Worm (Caenorhabditis elegans) whole organism, L3 larva: Measurements from ENCODE around the gene aqp-3.

Source experiments
- aly-2 ChIP-seq: fragments of 150-350 bp; optimal IDR thresholded peaks from 2 replicates; lab custom pipeline; 2014; ENCODE audit warnings: missing biosample characterization, missing genetic modification characterization
- egl-27 ChIP-seq: sonication (generic microtip); optimal IDR thresholded peaks from 4 replicates; lab custom pipeline; 2017; ENCODE audit warnings: missing biosample characterization, missing genetic modification reagents, missing genetic modification characterization
- lin-15B ChIP-seq: fragments of 150-350 bp; optimal IDR thresholded peaks from 2 replicates; lab custom pipeline; 2014; ENCODE audit warnings: missing biosample characterization, missing genetic modification characterization
- lin-39 ChIP-seq: fragments of 150-350 bp; optimal IDR thresholded peaks from 2 replicates; lab custom pipeline; 2018; ENCODE audit warnings: missing biosample characterization, missing genetic modification reagents, missing genetic modification characterization
- nhr-25 ChIP-seq: sonication (generic microtip); optimal IDR thresholded peaks from 2 replicates; lab custom pipeline; 2017; ENCODE audit warnings: missing biosample characterization, missing genetic modification characterization
- pqm-1 ChIP-seq: fragments of 150-350 bp; optimal IDR thresholded peaks from 2 replicates; lab custom pipeline; 2017; ENCODE audit warnings: missing biosample characterization, missing genetic modification characterization, inconsistent platforms
- tbx-2 ChIP-seq: sonication (generic microtip); optimal IDR thresholded peaks from 2 replicates; lab custom pipeline; 2016; ENCODE audit warnings: mild to moderate bottlenecking, missing genetic modification characterization, missing compliant biosample characterization

DNA sequence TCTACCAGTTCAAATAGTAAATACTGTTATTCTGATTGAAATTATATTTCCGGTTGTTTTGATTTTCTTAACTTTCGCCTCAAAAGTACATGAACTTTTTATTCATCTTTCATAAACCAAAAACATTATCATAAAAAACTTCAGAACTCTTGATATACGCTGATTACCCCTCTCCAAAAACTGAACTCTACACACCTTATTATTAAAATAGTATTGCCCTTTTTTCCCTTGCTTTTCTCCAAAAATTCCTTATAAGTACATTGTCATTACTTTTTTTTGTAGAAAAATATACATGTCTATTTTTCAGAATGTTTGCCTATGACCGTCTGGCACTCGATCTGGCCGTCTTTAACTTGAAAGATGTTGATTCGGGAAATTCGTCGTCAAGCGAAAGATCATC lies 15.5 kb upstream of the aqp-3 start, which contains the start of gene Y43E12A.2:
- TF ChIP-seq lin-39 (tag; lab: Kevin White, UChicago) = no peak
- TF ChIP-seq tbx-2 (tag; lab: Kevin White, UChicago) = no peak
- no peak for TF ChIP-seq lin-15B
- no peak for TF ChIP-seq aly-2 (tag; lab: Kevin White, UChicago)
- no peak for TF ChIP-seq pqm-1
- no peak for TF ChIP-seq egl-27 (tag; lab: Kevin White, UChicago)
- no peak for TF ChIP-seq nhr-25 (tag; lab: Kevin White, UChicago)
